Worm (Caenorhabditis elegans) whole organism, L3 larva: ENCODE results near the gene W05E10.1.

ENCODE experiments used
- R02D3.7 ChIP-seq: fragments of 150-350 bp; optimal IDR thresholded peaks from 2 replicates; lab custom pipeline; 2014; ENCODE audit warnings: missing biosample characterization, missing genetic modification characterization
- ZK546.5 ChIP-seq: sonication (generic microtip); optimal IDR thresholded peaks from 2 replicates; lab custom pipeline; 2017; ENCODE audit warnings: missing biosample characterization, missing genetic modification characterization
- aly-2 ChIP-seq: fragments of 150-350 bp; optimal IDR thresholded peaks from 2 replicates; lab custom pipeline; 2014; ENCODE audit warnings: missing biosample characterization, missing genetic modification characterization
- ama-1 ChIP-seq: fragments of 150-350 bp; optimal IDR thresholded peaks from 2 replicates; lab custom pipeline; 2018
- ceh-16 ChIP-seq: sonication (generic microtip); optimal IDR thresholded peaks from 2 replicates; lab custom pipeline; 2017; ENCODE audit warnings: missing biosample characterization, missing genetic modification characterization
- ceh-28 ChIP-seq: fragments of 150-350 bp; optimal IDR thresholded peaks from 2 replicates; lab custom pipeline; 2014; ENCODE audit warnings: missing biosample characterization, missing genetic modification reagents, missing genetic modification characterization
- ceh-82 ChIP-seq: fragments of 150-350 bp; optimal IDR thresholded peaks from 2 replicates; lab custom pipeline; 2014; ENCODE audit warnings: missing biosample characterization, missing genetic modification characterization
- daf-12 ChIP-seq: fragments of 150-350 bp; optimal IDR thresholded peaks from 2 replicates; lab custom pipeline; 2014; ENCODE audit warnings: missing biosample characterization, missing genetic modification reagents, missing genetic modification characterization
- egl-27 ChIP-seq: sonication (generic microtip); optimal IDR thresholded peaks from 4 replicates; lab custom pipeline; 2017; ENCODE audit warnings: missing biosample characterization, missing genetic modification reagents, missing genetic modification characterization
- egl-5 ChIP-seq: fragments of 150-350 bp; optimal IDR thresholded peaks from 2 replicates; lab custom pipeline; 2017; ENCODE audit warnings: missing biosample characterization, missing genetic modification reagents, missing genetic modification characterization, inconsistent platforms
- elt-1 ChIP-seq: fragments of 150-350 bp; optimal IDR thresholded peaks from 2 replicates; lab custom pipeline; 2014; ENCODE audit warnings: missing biosample characterization, missing genetic modification characterization
- elt-2 ChIP-seq: sonication (generic microtip); optimal IDR thresholded peaks from 2 replicates; lab custom pipeline; 2016; ENCODE audit warnings: missing genetic modification reagents, mild to moderate bottlenecking, missing genetic modification characterization, missing compliant biosample characterization
- elt-3 ChIP-seq, 3 experiments: fragments of 150-350 bp in 1 of 3; sonication (generic microtip) in 2 of 3; optimal IDR thresholded peaks; 2 replicates in 2 of 3; 4 replicates in 1 of 3; lab custom pipeline; 2014 to 2017; ENCODE audit warnings: missing biosample characterization in 3 of 3, missing genetic modification characterization in 3 of 3
- eor-1 ChIP-seq, 2 experiments: fragments of 150-350 bp; optimal IDR thresholded peaks; 2 replicates each; lab custom pipeline; 2014 to 2018; ENCODE audit warnings: missing biosample characterization in 2 of 2, missing genetic modification characterization in 2 of 2
- fkh-10 ChIP-seq: sonication (generic microtip); optimal IDR thresholded peaks from 2 replicates; lab custom pipeline; 2017; ENCODE audit warnings: missing biosample characterization, missing genetic modification reagents, missing genetic modification characterization
- fkh-2 ChIP-seq: fragments of 150-350 bp; optimal IDR thresholded peaks from 2 replicates; lab custom pipeline; 2014; ENCODE audit warnings: missing biosample characterization, missing genetic modification reagents, missing genetic modification characterization
- fos-1 ChIP-seq: fragments of 150-350 bp; optimal IDR thresholded peaks from 2 replicates; lab custom pipeline; 2014; ENCODE audit warnings: missing biosample characterization, missing genetic modification characterization
- jun-1 ChIP-seq: fragments of 150-350 bp; optimal IDR thresholded peaks from 2 replicates; lab custom pipeline; 2014; ENCODE audit warnings: missing biosample characterization, missing genetic modification reagents, missing genetic modification characterization
- mml-1 ChIP-seq: fragments of 150-350 bp; sonication (generic microtip); optimal IDR thresholded peaks from 3 replicates; lab custom pipeline; 2014; ENCODE audit warnings: missing biosample characterization, missing genetic modification characterization
- nfya-1 ChIP-seq: sonication (generic microtip); optimal IDR thresholded peaks from 2 replicates; lab custom pipeline; 2017; ENCODE audit warnings: missing genetic modification characterization, mild to moderate bottlenecking, missing compliant biosample characterization, antibody characterized with exemption, moderate library complexity; ENCODE audit not compliant: insufficient read depth
- nhr-12 ChIP-seq: fragments of 150-350 bp; optimal IDR thresholded peaks from 2 replicates; lab custom pipeline; 2014; ENCODE audit warnings: missing biosample characterization, missing genetic modification characterization
- nhr-23 ChIP-seq: fragments of 150-350 bp; optimal IDR thresholded peaks from 2 replicates; lab custom pipeline; 2014; ENCODE audit warnings: missing biosample characterization, missing genetic modification reagents, missing genetic modification characterization
- nhr-25 ChIP-seq: sonication (generic microtip); optimal IDR thresholded peaks from 2 replicates; lab custom pipeline; 2017; ENCODE audit warnings: missing biosample characterization, missing genetic modification characterization
- nhr-28 ChIP-seq: fragments of 150-350 bp; optimal IDR thresholded peaks from 2 replicates; lab custom pipeline; 2014; ENCODE audit warnings: missing biosample characterization, missing genetic modification characterization
- nhr-67 ChIP-seq: fragments of 150-350 bp; optimal IDR thresholded peaks from 2 replicates; lab custom pipeline; 2014; ENCODE audit warnings: missing biosample characterization, missing genetic modification characterization
- nhr-77 ChIP-seq: fragments of 150-350 bp; optimal IDR thresholded peaks from 2 replicates; lab custom pipeline; 2014; ENCODE audit warnings: missing biosample characterization, missing genetic modification characterization
- pha-4 ChIP-seq: fragments of 150-350 bp; optimal IDR thresholded peaks from 2 replicates; lab custom pipeline; 2014; ENCODE audit warnings: missing biosample characterization, missing genetic modification reagents, missing genetic modification characterization
- pqm-1 ChIP-seq: fragments of 150-350 bp; optimal IDR thresholded peaks from 2 replicates; lab custom pipeline; 2017; ENCODE audit warnings: missing biosample characterization, missing genetic modification characterization, inconsistent platforms
- skn-1 ChIP-seq: fragments of 150-350 bp; optimal IDR thresholded peaks from 2 replicates; lab custom pipeline; 2014; ENCODE audit warnings: missing biosample characterization, missing genetic modification characterization
- unc-62 ChIP-seq: fragments of 150-350 bp; sonication (generic microtip); optimal IDR thresholded peaks from 4 replicates; lab custom pipeline; 2014; ENCODE audit warnings: missing biosample characterization, missing genetic modification reagents, missing genetic modification characterization
- ztf-11 ChIP-seq: fragments of 150-350 bp; optimal IDR thresholded peaks from 2 replicates; lab custom pipeline; 2014; ENCODE audit warnings: missing biosample characterization, missing genetic modification characterization
- ztf-4 ChIP-seq: fragments of 150-350 bp; optimal IDR thresholded peaks from 2 replicates; lab custom pipeline; 2014; ENCODE audit warnings: missing biosample characterization, missing genetic modification characterization

The W05E10.1 gene

DNA sequence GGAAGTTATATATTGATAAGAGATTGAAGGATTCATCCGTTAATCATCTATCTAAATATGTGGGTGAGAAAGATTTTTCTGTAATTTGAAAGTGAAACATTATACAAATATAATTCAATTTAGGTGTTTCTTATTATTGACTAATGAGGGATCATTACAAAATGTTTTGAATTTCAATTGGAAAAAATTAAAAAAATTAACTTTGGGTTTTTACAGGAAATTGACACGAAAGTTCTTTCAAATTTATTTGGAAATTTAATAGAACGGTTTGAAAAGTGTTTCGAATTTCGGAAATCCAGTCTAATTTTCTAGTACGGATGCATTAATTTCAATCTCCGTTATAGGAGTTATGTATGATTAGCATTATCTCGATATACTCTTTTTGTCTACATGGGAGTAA lies 38.4 kb downstream of the W05E10.1 start:
- TF ChIP-seq R02D3.7 (no peak), unc-62 (GFP tag; lab: Kevin White, UChicago) (no peak), eor-1 (tag; optimal IDR thresholded peaks at IDR 0.05; lab: Kevin White, UChicago) (no peak), nhr-77 (tag; lab: Kevin White, UChicago) (no peak), egl-27 (tag; lab: Kevin White, UChicago) (no peak), ceh-28 (tag; lab: Kevin White, UChicago) (no peak), nhr-23 (tag; lab: Kevin White, UChicago) (no peak)

DNA sequence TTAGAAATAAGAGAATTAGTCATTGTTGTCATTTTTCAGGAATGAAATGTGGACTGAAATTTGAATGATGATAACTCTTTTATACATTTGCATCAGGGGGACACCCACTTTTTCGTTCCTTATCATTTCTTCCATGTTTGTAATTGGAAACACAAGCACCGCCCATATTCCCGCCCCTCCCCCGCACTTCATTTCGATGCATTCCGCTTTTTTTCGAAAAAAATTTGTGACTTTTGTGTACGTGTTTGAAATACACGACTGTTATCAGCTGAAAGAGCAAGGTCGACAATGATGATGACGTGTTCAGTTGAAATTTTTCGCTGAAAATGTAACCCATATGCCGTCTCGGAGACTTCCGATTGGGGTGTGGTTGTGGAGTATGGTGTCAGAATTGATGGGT lies 40.8 kb downstream of the W05E10.1 start, which contains the start of gene zip-10:
zip-10 (minus strand) TSS at position 43 of the 400 bp plus-strand sequence.
- no peak for TF ChIP-seq fkh-2 (tag; lab: Kevin White, UChicago)
- TF ChIP-seq jun-1 (tag; lab: Kevin White, UChicago), result peak; percentile 1
- TF ChIP-seq pqm-1 (tag; lab: Kevin White, UChicago), result peak; percentile 86
- peak; percentile 96 for TF ChIP-seq elt-2 (tag; lab: Kevin White, UChicago)
- peak; percentile 44 for TF ChIP-seq nfya-1
- TF ChIP-seq, all 47 proteins: peak for 4

- TF ChIP-seq egl-5 (tag; lab: Kevin White, UChicago), result no peak
- no peak for TF ChIP-seq elt-1 (tag; lab: Kevin White, UChicago)
- no peak for TF ChIP-seq nhr-67 (tag; lab: Kevin White, UChicago)
- TF ChIP-seq R02D3.7, result no peak
- peak; percentile 73 for TF ChIP-seq elt-2 (tag; lab: Kevin White, UChicago)
- TF ChIP-seq aly-2 (tag; lab: Kevin White, UChicago), result no peak
- no peak for TF ChIP-seq nfya-1
These were observed 42.2 kb downstream of the W05E10.1 start for ce11 chrV:11649254-11649653.

DNA sequence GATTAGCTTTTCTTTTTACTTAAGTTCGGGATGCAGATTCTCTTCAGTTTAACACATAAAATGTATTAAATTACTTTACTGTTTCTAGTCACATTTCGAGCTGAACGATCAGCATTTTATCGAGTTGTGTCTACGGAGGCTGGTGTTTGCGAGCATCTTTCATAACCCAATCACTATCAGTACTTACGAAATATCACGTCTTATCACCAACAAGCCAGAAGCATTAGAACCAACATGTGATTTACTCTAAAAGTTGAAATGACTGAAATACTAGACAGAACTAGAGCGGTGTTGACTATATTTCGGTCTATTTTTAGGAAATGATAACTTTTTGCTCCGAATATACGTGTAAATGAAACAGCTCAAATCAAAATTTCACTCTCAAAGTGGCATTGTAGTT lies 43.1 kb downstream of the W05E10.1 start:
- TF ChIP-seq pha-4 (tag; lab: Kevin White, UChicago) (peak; percentile 43), ztf-11 (tag; lab: Kevin White, UChicago) (no peak), jun-1 (tag; lab: Kevin White, UChicago) (peak; percentile 47), elt-2 (tag; lab: Kevin White, UChicago) (peak; percentile 91), pqm-1 (tag; lab: Kevin White, UChicago) (peak; percentile 85)

ce11 chrV:11647821-11648220 lies 43.7 kb downstream of the W05E10.1 start:
- no peak for TF ChIP-seq ama-1 (lab: Kevin White, UChicago)
- TF ChIP-seq fos-1 (tag; lab: Kevin White, UChicago), result no peak
- peak; percentile 45 for TF ChIP-seq pqm-1 (tag; lab: Kevin White, UChicago)
- TF ChIP-seq daf-12, result no peak
- no peak for TF ChIP-seq elt-3 (tag; optimal IDR thresholded peaks at IDR 0.05; lab: Kevin White, UChicago)
- no peak for TF ChIP-seq mml-1 (tag; lab: Kevin White, UChicago)
- TF ChIP-seq nfya-1, result no peak
- no peak for TF ChIP-seq aly-2 (tag; lab: Kevin White, UChicago)
- no peak for TF ChIP-seq ztf-4 (tag; lab: Kevin White, UChicago)
- TF ChIP-seq nhr-77 (tag; lab: Kevin White, UChicago), result no peak
- no peak for TF ChIP-seq fkh-10 (GFP tag; lab: Kevin White, UChicago)
- TF ChIP-seq skn-1 (tag; lab: Kevin White, UChicago), result no peak
- no peak for TF ChIP-seq jun-1 (tag; lab: Kevin White, UChicago)
- TF ChIP-seq elt-2 (tag; lab: Kevin White, UChicago), result peak; percentile 58
- no peak for TF ChIP-seq ceh-82
- no peak for TF ChIP-seq ZK546.5 (tag; lab: Kevin White, UChicago)

ce11 chrV:11645244-11645643 lies 46.2 kb downstream of the W05E10.1 start, which contains the start of gene skp-1:
TSS of gene skp-1 (plus strand) at chrV:11645481.
- no peak for TF ChIP-seq nhr-28 (tag; lab: Kevin White, UChicago)
- no peak for TF ChIP-seq ceh-16 (tag; lab: Kevin White, UChicago)
- TF ChIP-seq nhr-23 (tag; lab: Kevin White, UChicago), result no peak
- no peak for TF ChIP-seq nhr-12 (tag; lab: Kevin White, UChicago)
- no peak for TF ChIP-seq daf-12
- TF ChIP-seq nhr-25 (tag; lab: Kevin White, UChicago), result no peak
- TF ChIP-seq eor-1 (tag; optimal IDR thresholded peaks at IDR 0.05; lab: Kevin White, UChicago), result no peak
- TF ChIP-seq, all 47 proteins: peak for 0
